Fruit fly (Drosophila melanogaster): ENCODE results near the gene CG34302.

Gene CG34302

DNA sequence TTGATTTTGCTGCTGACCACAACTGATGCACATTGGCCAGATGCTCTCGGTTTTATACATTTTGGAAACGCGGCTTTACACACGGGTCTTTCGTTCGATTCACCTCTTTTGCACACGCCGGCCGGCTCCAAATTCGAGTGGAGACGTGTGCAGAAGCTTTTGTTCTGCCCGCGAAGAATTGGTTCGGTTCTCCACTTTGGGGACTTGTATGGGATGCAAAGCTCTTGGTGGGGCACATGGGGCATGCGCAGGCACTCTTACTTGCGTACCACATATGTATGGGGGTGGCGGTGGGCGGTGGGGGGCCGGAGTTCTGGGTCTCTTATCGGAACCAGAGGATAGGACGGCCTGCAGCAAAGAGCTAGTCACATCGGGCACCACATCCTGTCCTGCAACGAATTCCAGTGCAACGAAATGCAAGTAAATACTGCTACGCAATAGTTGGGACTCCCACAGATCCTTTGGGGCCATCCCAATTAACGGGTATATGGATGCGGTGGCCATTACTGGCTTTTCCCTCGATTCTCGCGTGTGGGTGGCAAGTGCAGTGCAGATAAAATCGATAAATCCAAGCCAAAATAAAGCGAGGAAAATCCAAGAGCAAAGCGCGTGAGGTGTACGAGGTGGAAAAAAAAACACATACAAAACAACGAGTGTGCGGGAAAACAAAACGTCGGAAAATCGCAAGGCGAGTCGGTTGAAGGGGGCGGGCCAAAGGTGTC is 39.1 kb downstream of the CG34302 start, which contains the start of the genes MtnA and CG8500 (continued):
- TF ChIP-seq CG7987 (GFP tag; optimal IDR thresholded peaks at IDR 0.05), result peak; percentile 30
- TF ChIP-seq CG13287 (GFP tag; IDR thresholded peaks at IDR 0.05; ENCODE audit: partially characterized antibody), result peak; percentile 51
- peak; percentile 23 for TF ChIP-seq MESR4 (GFP tag; optimal IDR thresholded peaks at IDR 0.05)
- no peak for TF ChIP-seq hb (GFP tag; IDR thresholded peaks at IDR 0.05; ENCODE audit: partially characterized antibody)
- no peak for TF ChIP-seq fd64A (GFP tag; optimal IDR thresholded peaks at IDR 0.05)
- TF ChIP-seq CG3847 (GFP tag; IDR thresholded peaks at IDR 0.05), result 0 out of 2 replicates have a peak, but pooled peaks have one; percentile 7
- no peak for TF ChIP-seq CG17186 (GFP tag; optimal IDR thresholded peaks at IDR 0.05)
- no peak for TF ChIP-seq Nf-YB (GFP tag; optimal IDR thresholded peaks at IDR 0.05)
- TF ChIP-seq TFAM (GFP tag; optimal IDR thresholded peaks at IDR 0.05), result no peak
- peak; percentile 100 for TF ChIP-seq MTF-1 (GFP tag; optimal IDR thresholded peaks at IDR 0.05; ENCODE audit: borderline replicate concordance)
- TF ChIP-seq CG15514 (GFP tag; optimal IDR thresholded peaks at IDR 0.05), result peak; percentile 96
- no peak for TF ChIP-seq CG15479 (GFP tag; optimal IDR thresholded peaks at IDR 0.05)
- TF ChIP-seq unc-4 (GFP tag; IDR thresholded peaks at IDR 0.05; ENCODE audit: partially characterized antibody), result 0 out of 2 replicates have a peak, but pooled peaks have one; percentile 28
- TF ChIP-seq tna (GFP tag; IDR thresholded peaks at IDR 0.05; ENCODE audit: partially characterized antibody), result peak; percentile 19; the same call in 1 of the 2 replicates
- peak; percentile 20 for TF ChIP-seq CG12659 (GFP tag; optimal IDR thresholded peaks at IDR 0.05)
- no peak for TF ChIP-seq Atf6 (GFP tag; IDR thresholded peaks at IDR 0.05)
- TF ChIP-seq CG3281 (GFP tag; optimal IDR thresholded peaks at IDR 0.05), result peak; percentile 8
- TF ChIP-seq Mrtf (GFP tag; IDR thresholded peaks at IDR 0.05), result no peak
- 0 out of 3 replicates have a peak, but pooled peaks have one; percentile 24 for TF ChIP-seq HLH4C (GFP tag; IDR thresholded peaks at IDR 0.05; ENCODE audit: partially characterized antibody)
- peak; percentile 93 for TF ChIP-seq crol (GFP tag; IDR thresholded peaks at IDR 0.05)
- TF ChIP-seq CG6765 (GFP tag; optimal IDR thresholded peaks at IDR 0.05), result no peak
- 0 out of 2 replicates have a peak, but pooled peaks have one; percentile 28 for TF ChIP-seq Dref (GFP tag; IDR thresholded peaks at IDR 0.05)
- TF ChIP-seq crp (GFP tag; optimal IDR thresholded peaks at IDR 0.05), result no peak
- no peak for TF ChIP-seq CG12071 (GFP tag; optimal IDR thresholded peaks at IDR 0.05)
- TF ChIP-seq HLH54F (GFP tag; optimal IDR thresholded peaks at IDR 0.05), result no peak
- TF ChIP-seq so (GFP tag; IDR thresholded peaks at IDR 0.05), result no peak
- TF ChIP-seq CG3163 (GFP tag; optimal IDR thresholded peaks at IDR 0.05), result no peak
- peak; percentile 53 for TF ChIP-seq Dek (tag; optimal IDR thresholded peaks at IDR 0.05)
- TF ChIP-seq ato (GFP tag; IDR thresholded peaks at IDR 0.05; ENCODE audit: partially characterized antibody), result no peak
- no peak for TF ChIP-seq Mes4 (GFP tag; optimal IDR thresholded peaks at IDR 0.05)
- TF ChIP-seq lov (optimal IDR thresholded peaks at IDR 0.05), result no peak
- TF ChIP-seq lov (GFP tag; IDR thresholded peaks at IDR 0.05), result 0 out of 3 replicates have a peak, but pooled peaks have one; percentile 19
- TF ChIP-seq sr (GFP tag; IDR thresholded peaks at IDR 0.05), result 0 out of 3 replicates have a peak, but pooled peaks have one; percentile 7
- peak; percentile 52; the same call in 1 of the 2 replicates for TF ChIP-seq CG42726 (GFP tag; IDR thresholded peaks at IDR 0.05; ENCODE audit: partially characterized antibody)
- peak; percentile 75; the same call in 2 of the 3 replicates for TF ChIP-seq CG34422 (GFP tag; IDR thresholded peaks at IDR 0.05)
- no peak for TF ChIP-seq CG18011 (GFP tag; optimal IDR thresholded peaks at IDR 0.05)
- no peak for TF ChIP-seq Hr3 (GFP tag; optimal IDR thresholded peaks at IDR 0.05)
- TF ChIP-seq aop (GFP tag; IDR thresholded peaks at IDR 0.05), result no peak
- TF ChIP-seq CG10543 (GFP tag; optimal IDR thresholded peaks at IDR 0.05), result peak; percentile 37
- peak; percentile 64 for TF ChIP-seq CTCF (GFP tag; optimal IDR thresholded peaks at IDR 0.05)
- peak; percentile 12 for TF ChIP-seq bigmax (GFP tag; optimal IDR thresholded peaks at IDR 0.05)
- TF ChIP-seq vvl (GFP tag; IDR thresholded peaks at IDR 0.05), result no peak
- TF ChIP-seq stwl (tag; optimal IDR thresholded peaks at IDR 0.05), result no peak
- peak; percentile 55; the same call in 1 of the 2 replicates for TF ChIP-seq MBD-R2 (GFP tag; IDR thresholded peaks at IDR 0.05)
- TF ChIP-seq CG7372 (GFP tag; IDR thresholded peaks at IDR 0.05), result no peak
- TF ChIP-seq knrl (GFP tag; IDR thresholded peaks at IDR 0.05; ENCODE audit: partially characterized antibody), result peak; percentile 19; the same call in 1 of the 3 replicates
- TF ChIP-seq ERR (GFP tag; optimal IDR thresholded peaks at IDR 0.05), result no peak
- TF ChIP-seq grau (tag; optimal IDR thresholded peaks at IDR 0.05), result no peak

Data from whole organism, embryonic.